Fruit fly (Drosophila melanogaster) whole organism, embryonic: Measurements from ENCODE around the gene Tao.

Experiments
- C15 ChIP-seq: fragments of 200-800 bp; sonication (Bioruptor generic); IDR thresholded peaks from 3 replicates; pipeline ENCODE4 v1.3.6; 2022; ENCODE audit warnings: missing biosample characterization, missing genetic modification characterization
- CG11695 ChIP-seq: fragments of 200-800 bp; sonication (Bioruptor generic); IDR thresholded peaks from 3 replicates; pipeline ENCODE4 v1.3.6; 2022; ENCODE audit warnings: missing biosample characterization, missing genetic modification characterization
- CG12104 ChIP-seq: fragments of 200-800 bp; sonication (Bioruptor generic); optimal IDR thresholded peaks from 3 replicates; lab custom pipeline; 2016; ENCODE audit warnings: missing biosample characterization, missing genetic modification characterization
- CG12299 ChIP-seq: fragments of 200-800 bp; sonication (Bioruptor generic); optimal IDR thresholded peaks from 2 replicates; lab custom pipeline; 2018; ENCODE audit warnings: missing biosample characterization, mild to moderate bottlenecking, missing genetic modification characterization
- CG1233 ChIP-seq: fragments of 200-800 bp; sonication (Bioruptor generic); optimal IDR thresholded peaks from 4 replicates; lab custom pipeline; 2018; ENCODE audit warnings: missing biosample characterization, mild to moderate bottlenecking, missing genetic modification characterization
- CG16813 ChIP-seq: fragments of 200-800 bp; sonication (Bioruptor generic); IDR thresholded peaks from 3 replicates; pipeline ENCODE4 v1.3.6; 2022; ENCODE audit warnings: missing biosample characterization, missing genetic modification characterization; ENCODE audit not compliant: partially characterized antibody
- CG3281 ChIP-seq: fragments of 200-800 bp; sonication (Bioruptor generic); optimal IDR thresholded peaks from 3 replicates; lab custom pipeline; 2017; ENCODE audit warnings: missing biosample characterization, mild to moderate bottlenecking, missing genetic modification characterization
- CG33557 ChIP-seq: fragments of 200-800 bp; sonication (Bioruptor generic); optimal IDR thresholded peaks from 2 replicates; lab custom pipeline; 2019; ENCODE audit warnings: missing biosample characterization, mild to moderate bottlenecking, missing genetic modification characterization, moderate library complexity
- CG3726 ChIP-seq: fragments of 200-800 bp; sonication (Bioruptor generic); IDR thresholded peaks from 3 replicates; pipeline ENCODE4, ENCODE4 v1.3.6; 2022; ENCODE audit warnings: missing biosample characterization, missing genetic modification characterization
- CG6175 ChIP-seq: fragments of 200-800 bp; sonication (Bioruptor generic); IDR thresholded peaks from 3 replicates; pipeline ENCODE4 v1.3.6; 2022; ENCODE audit warnings: missing biosample characterization, missing genetic modification characterization
- CG7786 ChIP-seq: fragments of 200-800 bp; sonication (Bioruptor generic); optimal IDR thresholded peaks from 2 replicates; lab custom pipeline; 2016; ENCODE audit warnings: missing biosample characterization, missing genetic modification characterization
- CG8290 ChIP-seq, 3 experiments: fragments of 200-800 bp; sonication (Bioruptor generic); optimal IDR thresholded peaks; 2 replicates each; lab custom pipeline; 2016 to 2019; ENCODE audit warnings: missing biosample characterization in 3 of 3, missing genetic modification characterization in 3 of 3, mild to moderate bottlenecking in 2 of 3, moderate library complexity in 1 of 3
- CG8359 ChIP-seq: fragments of 200-800 bp; sonication (Bioruptor generic); optimal IDR thresholded peaks from 2 replicates; lab custom pipeline; 2017; ENCODE audit warnings: missing biosample characterization, mild to moderate bottlenecking, missing genetic modification characterization, borderline replicate concordance
- Camta ChIP-seq: fragments of 200-800 bp; sonication (Bioruptor generic); optimal IDR thresholded peaks from 2 replicates; lab custom pipeline; 2016; ENCODE audit warnings: missing biosample characterization, missing genetic modification characterization
- CrebB ChIP-seq: fragments of 200-800 bp; sonication (Bioruptor generic); optimal IDR thresholded peaks from 3 replicates; lab custom pipeline; 2018; ENCODE audit warnings: missing biosample characterization, mild to moderate bottlenecking, missing genetic modification characterization
- D19A ChIP-seq: fragments of 200-800 bp; optimal IDR thresholded peaks from 3 replicates; lab custom pipeline; 2019; ENCODE audit warnings: missing biosample characterization, mild to moderate bottlenecking, missing genetic modification characterization, moderate library complexity
- Drgx ChIP-seq: fragments of 200-800 bp; sonication (Bioruptor generic); IDR thresholded peaks from 2 replicates; pipeline ENCODE4 v1.3.6; 2022; ENCODE audit warnings: missing biosample characterization, missing genetic modification characterization
- Fer2 ChIP-seq: fragments of 200-800 bp; sonication (Bioruptor generic); optimal IDR thresholded peaks from 2 replicates; lab custom pipeline; 2018; ENCODE audit warnings: missing biosample characterization, mild to moderate bottlenecking, missing genetic modification characterization, moderate library complexity
- Lhr ChIP-seq: fragments of 200-800 bp; sonication (Bioruptor generic); optimal IDR thresholded peaks from 3 replicates; lab custom pipeline; 2017; ENCODE audit warnings: mild to moderate bottlenecking, missing biosample characterization, missing genetic modification reagents, missing genetic modification characterization
- Meics ChIP-seq: fragments of 200-800 bp; sonication (Bioruptor generic); optimal IDR thresholded peaks from 2 replicates; lab custom pipeline; 2017; ENCODE audit warnings: missing biosample characterization, mild to moderate bottlenecking, missing genetic modification characterization
- Rx ChIP-seq: fragments of 200-800 bp; sonication (Bioruptor generic); IDR thresholded peaks from 2 replicates; pipeline ENCODE4 v1.3.6; 2022; ENCODE audit warnings: missing biosample characterization, missing genetic modification characterization
- Side ChIP-seq: fragments of 200-800 bp; sonication (Bioruptor generic); optimal IDR thresholded peaks from 2 replicates; lab custom pipeline; 2016; ENCODE audit warnings: missing biosample characterization, missing genetic modification characterization
- YL-1 ChIP-seq: fragments of 200-800 bp; sonication (Bioruptor generic); optimal IDR thresholded peaks from 3 replicates; lab custom pipeline; 2017; ENCODE audit warnings: missing biosample characterization, mild to moderate bottlenecking, missing genetic modification characterization
- ara ChIP-seq: fragments of 200-800 bp; sonication (Bioruptor generic); IDR thresholded peaks from 2 replicates; pipeline ENCODE4 v1.3.6; 2022; ENCODE audit warnings: missing biosample characterization, missing genetic modification characterization
- cato ChIP-seq: fragments of 200-800 bp; sonication (Bioruptor generic); optimal IDR thresholded peaks from 2 replicates; lab custom pipeline; 2016; ENCODE audit warnings: missing biosample characterization, missing genetic modification characterization, borderline replicate concordance
- chinmo ChIP-seq: fragments of 200-800 bp; sonication (Bioruptor generic); IDR thresholded peaks from 4 replicates; pipeline ENCODE4 v1.3.6; 2022; ENCODE audit warnings: missing biosample characterization, missing genetic modification characterization; ENCODE audit not compliant: partially characterized antibody
- dmrt99B ChIP-seq: fragments of 200-800 bp; sonication (Bioruptor generic); optimal IDR thresholded peaks from 2 replicates; lab custom pipeline; 2018; ENCODE audit warnings: missing biosample characterization, mild to moderate bottlenecking, missing genetic modification characterization, moderate library complexity
- dysf ChIP-seq: fragments of 200-800 bp; sonication (Bioruptor generic); IDR thresholded peaks from 3 replicates; pipeline ENCODE4 v1.3.6; 2022; ENCODE audit warnings: missing biosample characterization, missing genetic modification characterization
- en ChIP-seq: fragments of 200-800 bp; sonication (Bioruptor generic); optimal IDR thresholded peaks from 2 replicates; lab custom pipeline; 2016; ENCODE audit warnings: missing biosample characterization, missing genetic modification characterization
- exex ChIP-seq: fragments of 200-800 bp; sonication (Bioruptor generic); optimal IDR thresholded peaks from 4 replicates; lab custom pipeline; 2018; ENCODE audit warnings: missing biosample characterization, mild to moderate bottlenecking, missing genetic modification characterization, moderate library complexity
- gsb-n ChIP-seq: fragments of 200-800 bp; sonication (Bioruptor generic); optimal IDR thresholded peaks from 3 replicates; lab custom pipeline; 2018; ENCODE audit warnings: missing biosample characterization, mild to moderate bottlenecking, missing genetic modification characterization
- hbn ChIP-seq: fragments of 200-800 bp; sonication (Bioruptor generic); IDR thresholded peaks from 2 replicates; pipeline ENCODE4 v1.3.6; 2022; ENCODE audit warnings: missing biosample characterization, missing genetic modification characterization; ENCODE audit not compliant: partially characterized antibody
- her ChIP-seq: fragments of 200-800 bp; sonication (Bioruptor generic); optimal IDR thresholded peaks from 2 replicates; lab custom pipeline; 2016; ENCODE audit warnings: missing biosample characterization, missing genetic modification characterization
- hkb ChIP-seq, 2 experiments: fragments of 200-800 bp in 1 of 2; fragments of >200 bp in 1 of 2; sonication (Bioruptor generic) in 1 of 2; IDR thresholded peaks in 1 of 2; optimal IDR thresholded peaks in 1 of 2; 2 replicates each; pipeline versions ENCODE4 v1.3.6 to Lab custom; 2017 to 2022; ENCODE audit warnings: missing biosample characterization in 1 of 2, missing genetic modification characterization in 1 of 2
- hth ChIP-seq: fragments of >200 bp; optimal IDR thresholded peaks from 2 replicates; lab custom pipeline; 2017; ENCODE audit warnings: inconsistent platforms
- ind ChIP-seq: fragments of 200-800 bp; sonication (Bioruptor generic); optimal IDR thresholded peaks from 3 replicates; lab custom pipeline; 2016; ENCODE audit warnings: missing biosample characterization, missing genetic modification characterization
- inv ChIP-seq: fragments of 200-800 bp; sonication (Bioruptor generic); IDR thresholded peaks from 2 replicates; pipeline ENCODE4 v1.3.6; 2022; ENCODE audit warnings: missing biosample characterization, missing genetic modification characterization; ENCODE audit not compliant: partially characterized antibody
- kah ChIP-seq: fragments of 200-800 bp; sonication (Bioruptor generic); optimal IDR thresholded peaks from 2 replicates; lab custom pipeline; 2018; ENCODE audit warnings: missing biosample characterization, mild to moderate bottlenecking, missing genetic modification characterization
- lmd ChIP-seq: fragments of 200-800 bp; sonication (Bioruptor generic); IDR thresholded peaks from 2 replicates; pipeline ENCODE4 v1.3.6; 2022; ENCODE audit warnings: missing biosample characterization, missing genetic modification characterization
- peb ChIP-seq: fragments of 200-800 bp; sonication (Bioruptor generic); IDR thresholded peaks from 2 replicates; pipeline ENCODE4 v1.3.6; 2022; ENCODE audit warnings: missing biosample characterization, missing genetic modification characterization
- scrt ChIP-seq: fragments of 200-800 bp; sonication (Bioruptor generic); optimal IDR thresholded peaks from 2 replicates; lab custom pipeline; 2018; ENCODE audit warnings: missing biosample characterization, mild to moderate bottlenecking, missing genetic modification characterization, moderate library complexity
- sens ChIP-seq: fragments of 200-800 bp; sonication (Bioruptor generic); peaks from one replicate; lab custom pipeline; 2016; ENCODE audit warnings: missing biosample characterization, missing genetic modification characterization
- sens-2 ChIP-seq: fragments of 200-800 bp; sonication (Bioruptor generic); IDR thresholded peaks from 2 replicates; pipeline ENCODE4 v1.3.6; 2022; ENCODE audit warnings: missing biosample characterization, missing genetic modification characterization
- slbo ChIP-seq: fragments of 200-800 bp; sonication (Bioruptor generic); IDR thresholded peaks from 2 replicates; pipeline ENCODE4 v1.3.6; 2022; ENCODE audit warnings: missing biosample characterization, missing genetic modification characterization
- tgo ChIP-seq: fragments of 200-800 bp; sonication (Bioruptor generic); IDR thresholded peaks from 3 replicates; pipeline ENCODE4 v1.3.6; 2022; ENCODE audit warnings: missing biosample characterization, missing genetic modification characterization
- tup ChIP-seq: fragments of 200-800 bp; sonication (Bioruptor generic); optimal IDR thresholded peaks from 2 replicates; lab custom pipeline; 2016; ENCODE audit warnings: missing biosample characterization, mild to moderate bottlenecking, missing genetic modification characterization, moderate library complexity
- usp ChIP-seq: fragments of >200 bp; optimal IDR thresholded peaks from 2 replicates; lab custom pipeline; 2017; ENCODE audit warnings: missing biosample characterization, missing genetic modification characterization
- wek ChIP-seq: fragments of 200-800 bp; sonication (Bioruptor generic); optimal IDR thresholded peaks from 3 replicates; lab custom pipeline; 2018; ENCODE audit warnings: missing biosample characterization, mild to moderate bottlenecking, missing genetic modification characterization, moderate library complexity

The Tao gene

DNA sequence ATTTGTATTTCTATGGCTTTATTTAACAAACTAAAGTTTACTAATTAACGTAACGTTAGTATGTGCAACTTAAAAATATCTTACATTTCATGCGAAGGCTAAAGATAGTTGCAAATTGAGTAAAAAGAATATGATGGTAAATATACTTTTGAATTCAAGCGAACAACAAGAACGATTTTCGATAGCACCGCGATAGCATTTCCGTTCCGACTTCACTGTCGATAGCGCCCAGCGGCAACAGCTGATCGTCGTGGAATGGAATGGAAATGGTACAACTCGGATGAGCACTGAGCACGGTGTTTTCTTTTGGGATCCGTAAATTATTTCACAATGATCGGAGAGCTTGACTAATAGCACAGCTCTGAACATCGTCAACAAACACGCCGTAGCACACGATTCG lies 33.9 kb upstream of the Tao start (continued):
- TF ChIP-seq en (GFP tag; lab: Kevin White, UChicago) (no peak), Lhr (peak; percentile 13), CG6175 (GFP tag; lab: Robert Waterston, UW) (no peak), hth (no peak), slbo (GFP tag; lab: Robert Waterston, UW) (no peak), CG11695 (no peak), CG1233 (GFP tag; lab: Kevin White, UChicago) (peak; percentile 71), CG8290 (GFP tag; optimal IDR thresholded peaks at IDR 0.05; lab: Kevin White, UChicago) (no peak), CG8290 (tag; optimal IDR thresholded peaks at IDR 0.05; lab: Kevin White, UChicago) (peak; percentile 63 to 82), Camta (no peak), kah (GFP tag; lab: Kevin White, UChicago) (peak; percentile 41), gsb-n (peak; percentile 30), C15 (GFP tag; lab: Robert Waterston, UW) (no peak), tgo (GFP tag; lab: Robert Waterston, UW) (no peak), CG3281 (GFP tag; lab: Kevin White, UChicago) (peak; percentile 78), sens-2 (GFP tag; lab: Robert Waterston, UW) (no peak), wek (peak; percentile 79), hkb (optimal IDR thresholded peaks at IDR 0.05; lab: Kevin White, UChicago) (no peak), hkb (GFP tag; IDR thresholded peaks at IDR 0.05; lab: Robert Waterston, UW) (peak; percentile 69), scrt (GFP tag; lab: Kevin White, UChicago) (peak; percentile 70), D19A (tag; lab: Kevin White, UChicago) (no peak), chinmo (no peak), usp (GFP tag; lab: Kevin White, UChicago) (no peak), dysf (GFP tag; lab: Robert Waterston, UW) (no peak), exex (peak; percentile 7), YL-1 (GFP tag; lab: Kevin White, UChicago) (peak; percentile 75), lmd (GFP tag; lab: Robert Waterston, UW) (no peak), CG7786 (GFP tag; lab: Kevin White, UChicago) (no peak), her (GFP tag; lab: Kevin White, UChicago) (peak; percentile 17), CG8359 (GFP tag; lab: Kevin White, UChicago) (no peak), Side (peak; percentile 51), CG12299 (tag; lab: Kevin White, UChicago) (peak; percentile 43)

DNA sequence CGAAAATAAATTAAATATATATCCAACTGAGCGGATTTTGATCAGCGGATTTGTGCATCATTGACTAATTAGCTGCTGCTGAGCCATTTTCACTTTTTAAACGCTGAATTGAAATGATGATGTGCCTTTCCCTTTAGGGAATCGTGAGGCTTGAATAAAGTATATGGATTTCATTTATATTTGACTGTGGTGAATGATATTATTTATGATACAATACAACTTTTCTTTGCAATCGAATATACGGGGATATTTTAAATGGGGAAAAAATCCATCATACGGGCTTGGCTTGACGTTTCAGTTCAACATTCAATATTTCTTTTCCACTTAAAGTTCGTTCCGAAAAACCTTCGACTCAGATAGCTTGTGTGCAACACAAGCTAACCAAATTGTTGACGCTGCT lies 31.6 kb upstream of the Tao start, which contains the start of the genes Shawn and Tyler:
Gene Shawn, plus strand, starts transcription at position 301 of the 400 bp plus-strand sequence.
Gene Tyler, plus strand, starts transcription at position 301 of the 400 bp plus-strand sequence.
- peak; percentile 56 for TF ChIP-seq sens (GFP tag; lab: Kevin White, UChicago)
- TF ChIP-seq ara (GFP tag; lab: Robert Waterston, UW) = 0 out of 2 replicates have a peak, but pooled peaks have one; percentile 17
- TF ChIP-seq ind (GFP tag; lab: Kevin White, UChicago) = no peak

DNA sequence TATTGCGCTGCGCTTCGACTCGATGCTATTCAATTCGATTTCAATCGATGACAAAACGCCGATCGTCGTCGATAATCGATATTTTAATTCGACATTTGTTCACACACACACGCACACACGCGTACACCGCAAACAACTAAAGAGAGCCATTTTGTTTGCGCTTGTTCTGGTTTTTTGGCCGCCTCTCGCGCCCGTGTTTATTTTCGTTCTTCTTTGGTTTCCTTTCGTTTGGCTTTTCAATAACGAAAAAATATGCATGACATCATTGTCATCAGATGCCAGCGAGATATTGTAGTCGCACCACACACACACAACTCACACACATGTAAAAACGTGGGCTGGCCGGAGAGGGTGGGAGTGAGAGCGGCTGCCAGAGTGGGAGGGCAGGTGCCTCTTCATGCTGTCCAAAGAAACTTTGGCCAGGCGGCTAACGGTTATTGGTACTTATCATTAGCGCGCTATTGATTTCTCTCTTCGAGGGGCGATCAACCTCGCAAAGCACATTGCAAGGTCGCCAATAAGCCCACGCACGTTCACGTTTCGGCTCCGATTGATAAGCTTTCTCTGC lies 28.5 kb upstream of the Tao start:
- TF ChIP-seq tup (GFP tag; lab: Kevin White, UChicago) = no peak
- no peak for TF ChIP-seq C15 (GFP tag; lab: Robert Waterston, UW)
- TF ChIP-seq CG3726 (GFP tag; lab: Robert Waterston, UW) = no peak
- no peak for TF ChIP-seq peb (GFP tag; lab: Robert Waterston, UW)
- 0 out of 2 replicates have a peak, but pooled peaks have one; percentile 17 for TF ChIP-seq inv (GFP tag; lab: Robert Waterston, UW)
- TF ChIP-seq Rx (GFP tag; lab: Robert Waterston, UW) = no peak
- TF ChIP-seq Meics (GFP tag; lab: Kevin White, UChicago) = no peak
- no peak for TF ChIP-seq dmrt99B
- TF ChIP-seq CG33557 (GFP tag; lab: Kevin White, UChicago) = no peak
- TF ChIP-seq hbn (GFP tag; lab: Robert Waterston, UW) = peak; percentile 13; the same call in 1 of the 2 replicates
- TF ChIP-seq cato = no peak
- peak; percentile 62 for TF ChIP-seq exex
- TF ChIP-seq CrebB (tag; lab: Kevin White, UChicago) = peak; percentile 15
- TF ChIP-seq CG12104 = no peak
- no peak for TF ChIP-seq Fer2
- no peak for TF ChIP-seq Drgx (GFP tag; lab: Robert Waterston, UW)
- peak; percentile 55 for TF ChIP-seq CG16813 (GFP tag; lab: Robert Waterston, UW)
